Fruit fly (Drosophila melanogaster): ENCODE results near the gene Gbeta5.

The Gbeta5 gene

dm6 chrX:8113386-8114279, 38.4 kb downstream of the Gbeta5 start (continued):
- TF ChIP-seq crc (GFP tag; optimal IDR thresholded peaks at IDR 0.05) (no peak), CG15514 (GFP tag; optimal IDR thresholded peaks at IDR 0.05) (peak; percentile 67), gfzf (GFP tag; optimal IDR thresholded peaks at IDR 0.05) (no peak), dpn (GFP tag; optimal IDR thresholded peaks at IDR 0.05) (peak; percentile 49 to 57), TFAM (GFP tag; optimal IDR thresholded peaks at IDR 0.05) (no peak), zfh1 (GFP tag; IDR thresholded peaks at IDR 0.05) (peak; percentile 26; the same call in 1 of the 3 replicates), cg (GFP tag; optimal IDR thresholded peaks at IDR 0.05) (no peak), CG12071 (GFP tag; optimal IDR thresholded peaks at IDR 0.05) (peak; percentile 34), Lhr (GFP tag; optimal IDR thresholded peaks at IDR 0.05) (no peak), CG11504 (tag; optimal IDR thresholded peaks at IDR 0.05) (peak; percentile 62), CG3847 (GFP tag; IDR thresholded peaks at IDR 0.05) (peak; percentile 43; the same call in 1 of the 2 replicates), Aef1 (GFP tag; IDR thresholded peaks at IDR 0.05) (peak; percentile 43; the same call in 1 of the 3 replicates), CG10366 (GFP tag; IDR thresholded peaks at IDR 0.05) (peak; percentile 72), B-H2 (GFP tag; optimal IDR thresholded peaks at IDR 0.05) (peak; percentile 60), YL-1 (GFP tag; optimal IDR thresholded peaks at IDR 0.05) (no peak), ase (GFP tag; IDR thresholded peaks at IDR 0.05) (no peak), CG18262 (tag; optimal IDR thresholded peaks at IDR 0.05) (peak; percentile 17), ara (GFP tag; IDR thresholded peaks at IDR 0.05) (no peak), CG1602 (GFP tag; optimal IDR thresholded peaks at IDR 0.05) (peak; percentile 20), CG11723 (GFP tag; optimal IDR thresholded peaks at IDR 0.05) (no peak), CG13775 (GFP tag; optimal IDR thresholded peaks at IDR 0.05) (peak; percentile 11), NC2β (GFP tag; optimal IDR thresholded peaks at IDR 0.05) (no peak), CG33213 (GFP tag; optimal IDR thresholded peaks at IDR 0.05) (no peak), CG13624 (GFP tag; optimal IDR thresholded peaks at IDR 0.05) (peak; percentile 51), Ada2b (GFP tag; IDR thresholded peaks at IDR 0.05) (peak; percentile 73), CG9215 (GFP tag; IDR thresholded peaks at IDR 0.05) (peak; percentile 47; the same call in 1 of the 2 replicates), Hr3 (GFP tag; optimal IDR thresholded peaks at IDR 0.05) (no peak), CG31388 (GFP tag; optimal IDR thresholded peaks at IDR 0.05) (no peak), CG13296 (GFP tag; optimal IDR thresholded peaks at IDR 0.05) (peak; percentile 64), CG18011 (GFP tag; optimal IDR thresholded peaks at IDR 0.05) (peak; percentile 48), ftz-f1 (GFP tag; optimal IDR thresholded peaks at IDR 0.05) (no peak), pros (GFP tag; optimal IDR thresholded peaks at IDR 0.05) (no peak), Oaz (GFP tag; IDR thresholded peaks at IDR 0.05) (peak; percentile 55), CG4617 (GFP tag; optimal IDR thresholded peaks at IDR 0.05; ENCODE audit: borderline replicate concordance) (no peak), nerfin-1 (tag; optimal IDR thresholded peaks at IDR 0.05) (no peak), CG30403 (GFP tag; optimal IDR thresholded peaks at IDR 0.05) (peak; percentile 52), CG17385 (GFP tag; optimal IDR thresholded peaks at IDR 0.05) (peak; percentile 55), Side (GFP tag; optimal IDR thresholded peaks at IDR 0.05) (peak; percentile 29), CG14441 (GFP tag; IDR thresholded peaks at IDR 0.05) (peak; percentile 75), CG16815 (GFP tag; optimal IDR thresholded peaks at IDR 0.05) (no peak), CG14860 (GFP tag; IDR thresholded peaks at IDR 0.05; ENCODE audit: partially characterized antibody) (no peak), HLH4C (GFP tag; IDR thresholded peaks at IDR 0.05; ENCODE audit: partially characterized antibody) (no peak), CG13894 (tag; optimal IDR thresholded peaks at IDR 0.05) (peak; percentile 56), Hmr (GFP tag; optimal IDR thresholded peaks at IDR 0.05) (peak; percentile 84), H15 (GFP tag; IDR thresholded peaks at IDR 0.05) (0 out of 3 replicates have a peak, but pooled peaks have one; percentile 9), CG12391 (tag; optimal IDR thresholded peaks at IDR 0.05) (peak; percentile 44), grn (GFP tag; optimal IDR thresholded peaks at IDR 0.05) (no peak), CoRest (tag; optimal IDR thresholded peaks at IDR 0.05) (peak; percentile 70)

Measured in whole organism, embryonic.